Worm (Caenorhabditis elegans) whole organism, young adult: ENCODE results near the gene R01H2.7.

Source experiments
- F23B12.7 ChIP-seq: sonication (generic microtip); optimal IDR thresholded peaks from 2 replicates; lab custom pipeline; 2017; ENCODE audit warnings: missing genetic modification characterization, mild to moderate bottlenecking, missing compliant biosample characterization, antibody characterized with exemption, moderate library complexity; ENCODE audit not compliant: insufficient read depth
- lir-1 ChIP-seq: fragments of 200-800 bp; sonication (Bioruptor generic); conservative IDR thresholded peaks from 2 replicates; pipeline ENCODE4 v1.3.6; 2022; ENCODE audit warnings: missing genetic modification reagents, missing genetic modification characterization, missing compliant biosample characterization
- mel-28 ChIP-seq: sonication (generic microtip); optimal IDR thresholded peaks from 2 replicates; lab custom pipeline; 2016; ENCODE audit warnings: borderline replicate concordance, mild to moderate bottlenecking, missing genetic modification characterization, missing compliant biosample characterization
- mes-4 ChIP-seq: sonication (generic microtip); optimal IDR thresholded peaks from 2 replicates; lab custom pipeline; 2016; ENCODE audit warnings: missing genotype, missing genetic modification characterization, missing compliant biosample characterization
- pha-4 ChIP-seq: fragments of 150-350 bp; sonication (generic microtip); optimal IDR thresholded peaks from 2 replicates; lab custom pipeline; 2014; ENCODE audit warnings: missing biosample characterization, missing genetic modification reagents, missing genetic modification characterization

DNA sequence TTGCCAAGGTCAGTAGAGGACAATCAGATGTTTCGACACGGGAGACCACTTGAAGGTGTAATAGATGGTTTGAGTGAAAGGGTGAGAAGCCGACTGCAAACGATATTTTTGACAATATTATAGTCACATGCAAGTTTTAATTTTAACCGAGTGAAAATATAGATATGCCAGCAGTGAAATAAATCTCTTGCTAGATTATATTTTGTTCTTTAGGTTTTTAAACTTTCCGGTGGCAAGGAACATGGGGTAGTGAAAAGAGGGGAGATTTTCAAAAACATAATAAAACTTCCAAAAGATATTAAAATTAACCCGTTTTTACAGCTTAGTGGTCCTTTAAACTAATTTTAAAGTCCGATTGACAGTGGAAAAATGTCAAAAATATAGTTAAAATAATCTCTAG is 40.2 kb downstream of the R01H2.7 start, which contains the start of gene C06E8.5:
- TF ChIP-seq lir-1 (no peak), mes-4 (no peak), mel-28 (tag; lab: Kevin White, UChicago) (no peak), F23B12.7 (tag; lab: Kevin White, UChicago) (no peak), pha-4 (tag; lab: Kevin White, UChicago) (no peak)
